Worm (Caenorhabditis elegans) whole organism, L3 larva: ENCODE measurements around the gene pis-1.
"Not testable (repeated sequence)": the region's sequence is repeated elsewhere in the genome, so short reads cannot be mapped to it uniquely, and the experiment has no call there.

Source experiments
- ceh-16 ChIP-seq: sonication (generic microtip); optimal IDR thresholded peaks from 2 replicates; lab custom pipeline; 2017; ENCODE audit warnings: missing biosample characterization, missing genetic modification characterization
- ceh-28 ChIP-seq: fragments of 150-350 bp; optimal IDR thresholded peaks from 2 replicates; lab custom pipeline; 2014; ENCODE audit warnings: missing biosample characterization, missing genetic modification reagents, missing genetic modification characterization
- ceh-82 ChIP-seq: fragments of 150-350 bp; optimal IDR thresholded peaks from 2 replicates; lab custom pipeline; 2014; ENCODE audit warnings: missing biosample characterization, missing genetic modification characterization
- egl-27 ChIP-seq: sonication (generic microtip); optimal IDR thresholded peaks from 4 replicates; lab custom pipeline; 2017; ENCODE audit warnings: missing biosample characterization, missing genetic modification reagents, missing genetic modification characterization
- jun-1 ChIP-seq: fragments of 150-350 bp; optimal IDR thresholded peaks from 2 replicates; lab custom pipeline; 2014; ENCODE audit warnings: missing biosample characterization, missing genetic modification reagents, missing genetic modification characterization
- nhr-11 ChIP-seq: fragments of 150-350 bp; optimal IDR thresholded peaks from 2 replicates; lab custom pipeline; 2014; ENCODE audit warnings: missing biosample characterization, missing genetic modification characterization
- nhr-12 ChIP-seq: fragments of 150-350 bp; optimal IDR thresholded peaks from 2 replicates; lab custom pipeline; 2014; ENCODE audit warnings: missing biosample characterization, missing genetic modification characterization
- nhr-237 ChIP-seq: fragments of 150-350 bp; optimal IDR thresholded peaks from 2 replicates; lab custom pipeline; 2014; ENCODE audit warnings: missing biosample characterization, missing genetic modification characterization
- nhr-28 ChIP-seq: fragments of 150-350 bp; optimal IDR thresholded peaks from 2 replicates; lab custom pipeline; 2014; ENCODE audit warnings: missing biosample characterization, missing genetic modification characterization
- tbx-2 ChIP-seq: sonication (generic microtip); optimal IDR thresholded peaks from 2 replicates; lab custom pipeline; 2016; ENCODE audit warnings: mild to moderate bottlenecking, missing genetic modification characterization, missing compliant biosample characterization
- unc-39 ChIP-seq: sonication (generic microtip); optimal IDR thresholded peaks from 4 replicates; lab custom pipeline; 2017; ENCODE audit warnings: missing biosample characterization, missing genetic modification characterization

DNA sequence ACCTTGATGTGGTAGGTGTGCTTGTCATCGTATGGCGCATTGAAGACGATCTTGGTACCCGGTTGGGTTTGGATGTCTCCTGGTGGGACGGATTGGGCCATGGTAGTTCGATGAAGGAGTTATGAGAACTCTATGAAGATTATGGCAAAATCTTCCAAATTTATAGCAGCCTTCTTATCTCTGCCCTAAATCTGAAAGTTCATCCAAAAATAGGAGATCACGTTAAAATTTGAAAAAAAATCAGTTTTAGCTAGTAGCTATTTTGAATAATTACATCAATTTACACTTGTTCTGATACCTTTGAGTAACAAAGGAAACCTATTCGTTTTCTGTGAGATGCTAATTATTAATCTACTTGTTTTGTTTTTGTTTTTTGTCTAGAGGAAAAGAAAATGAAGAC is 29.3 kb downstream of the pis-1 start, which contains the start of gene msp-79:
- not testable (repeated sequence) for TF ChIP-seq tbx-2; nhr-28; unc-39 (tag; lab: Kevin White, UChicago); nhr-11 (tag; lab: Kevin White, UChicago); ceh-16; nhr-12 (tag; lab: Kevin White, UChicago); egl-27 (tag; lab: Kevin White, UChicago); nhr-237 (tag; lab: Kevin White, UChicago); ceh-82 (tag; lab: Kevin White, UChicago); ceh-28 (tag; lab: Kevin White, UChicago); jun-1 (tag; lab: Kevin White, UChicago)
